Fruit fly (Drosophila melanogaster): ENCODE data around the gene CG7691.

DNA sequence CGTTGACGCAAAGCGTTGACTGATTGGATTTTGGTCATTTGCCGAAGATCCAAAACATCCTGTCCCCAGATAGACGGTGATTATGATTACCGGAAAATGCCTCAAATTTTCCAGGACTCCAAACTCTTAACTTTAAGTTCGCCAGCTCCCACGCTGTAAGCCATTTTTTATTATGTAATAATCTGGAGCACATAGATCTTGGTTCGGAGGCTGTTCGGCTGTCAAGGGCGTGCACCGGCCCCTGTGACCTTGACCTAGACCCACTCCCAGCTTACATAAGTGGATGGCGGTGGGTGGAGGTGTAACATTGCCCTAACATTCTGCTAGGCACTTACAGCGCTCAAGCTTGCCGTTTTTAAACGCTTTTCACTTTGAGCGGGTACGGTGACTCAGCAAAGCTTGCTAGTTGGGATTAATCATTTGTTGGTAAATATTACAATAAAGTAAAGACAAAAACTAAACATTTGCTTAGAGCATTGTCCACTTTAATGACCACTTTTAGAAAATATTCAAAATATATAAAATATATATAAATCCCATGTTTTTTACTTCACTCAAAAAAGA lies 12.7 kb downstream of the CG7691 start:
- TF ChIP-seq Sin3A (optimal IDR thresholded peaks at IDR 0.05) (no peak), psq (optimal IDR thresholded peaks at IDR 0.05) (no peak)

Measured in Kc167 (cell line).